Worm (Caenorhabditis elegans): ENCODE measurements around the gene mex-1.
A peak's percentile ranks its signal among the peaks of the same experiment; 100 is the strongest.

Gene mex-1

DNA sequence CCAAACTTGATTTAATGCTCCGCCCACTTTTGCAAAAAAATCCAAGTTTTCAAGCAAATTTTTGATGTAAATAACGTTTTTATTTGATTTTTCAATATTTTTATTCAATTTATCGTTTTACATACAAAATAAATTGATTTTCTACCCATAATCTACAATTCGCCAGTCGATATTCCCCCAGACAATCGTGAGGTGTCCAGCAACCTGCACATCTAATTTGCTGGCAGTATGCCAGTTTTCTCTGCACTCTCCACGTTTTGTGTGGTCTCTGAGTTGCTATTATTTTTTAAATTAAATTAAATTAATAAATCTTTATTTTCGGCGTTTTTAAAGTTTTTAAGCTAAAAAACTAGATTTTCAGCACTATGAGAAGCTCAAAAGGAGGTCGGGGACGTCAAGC lies 11.7 kb downstream of the mex-1 start (continued):
- peak; percentile 53 for TF ChIP-seq fkh-4 (tag; optimal IDR thresholded peaks at IDR 0.05; ENCODE audit: borderline replicate concordance)
- TF ChIP-seq egl-27 (tag; optimal IDR thresholded peaks at IDR 0.05), result no peak
- TF ChIP-seq blmp-1 (tag; optimal IDR thresholded peaks at IDR 0.05), result peak; percentile 56
- TF ChIP-seq fos-1 (tag; optimal IDR thresholded peaks at IDR 0.05), result peak; percentile 66
- peak; percentile 87 for TF ChIP-seq swsn-7 (tag; optimal IDR thresholded peaks at IDR 0.05)
- TF ChIP-seq nhr-11 (tag; optimal IDR thresholded peaks at IDR 0.05), result peak; percentile 90
- peak; percentile 93 for TF ChIP-seq mep-1 (tag; optimal IDR thresholded peaks at IDR 0.05)
- TF ChIP-seq nhr-76 (tag; optimal IDR thresholded peaks at IDR 0.05), result no peak
- TF ChIP-seq lir-3 (tag; optimal IDR thresholded peaks at IDR 0.05; ENCODE audit: poor library complexity), result no peak
- peak; percentile 94 for TF ChIP-seq nhr-71 (tag; optimal IDR thresholded peaks at IDR 0.05)
- no peak for TF ChIP-seq pag-3 (tag; optimal IDR thresholded peaks at IDR 0.05; ENCODE audit: borderline replicate concordance, insufficient read depth)
- peak; percentile 91 for TF ChIP-seq nhr-85 (tag)
- TF ChIP-seq sptf-1 (tag; optimal IDR thresholded peaks at IDR 0.05), result no peak
- TF ChIP-seq fkh-10 (GFP tag; optimal IDR thresholded peaks at IDR 0.05), result peak; percentile 80
- peak; percentile 78 for TF ChIP-seq ztf-4 (tag; optimal IDR thresholded peaks at IDR 0.05)
- TF ChIP-seq lin-13 (GFP tag; optimal IDR thresholded peaks at IDR 0.05), result peak; percentile 86
- peak; percentile 90 for TF ChIP-seq snu-23 (GFP tag; optimal IDR thresholded peaks at IDR 0.05)
- TF ChIP-seq fkh-8 (tag; optimal IDR thresholded peaks at IDR 0.05), result peak; percentile 96
- TF ChIP-seq lsy-2 (tag; optimal IDR thresholded peaks at IDR 0.05), result peak; percentile 93 to 94
- peak; percentile 75 for TF ChIP-seq grh-1 (GFP tag; IDR thresholded peaks at IDR 0.05)
- peak; percentile 77 for TF ChIP-seq vab-15 (tag; optimal IDR thresholded peaks at IDR 0.05)
- TF ChIP-seq C04F5.9 (tag; optimal IDR thresholded peaks at IDR 0.05), result peak; percentile 73
- TF ChIP-seq Y116A8C.19 (tag; optimal IDR thresholded peaks at IDR 0.05; ENCODE audit: borderline replicate concordance), result no peak
- TF ChIP-seq isw-1 (GFP tag; IDR thresholded peaks at IDR 0.05), result peak; percentile 88
- TF ChIP-seq tbx-2 (tag; optimal IDR thresholded peaks at IDR 0.05), result peak; percentile 89
- peak; percentile 33 for TF ChIP-seq irx-1 (tag; optimal IDR thresholded peaks at IDR 0.05)
- peak; percentile 72 to 83 for TF ChIP-seq lin-35 (GFP tag; optimal IDR thresholded peaks at IDR 0.05)
- TF ChIP-seq ceh-90 (tag; optimal IDR thresholded peaks at IDR 0.05), result peak; percentile 40
- peak; percentile 67 for TF ChIP-seq zip-4 (GFP tag; optimal IDR thresholded peaks at IDR 0.05)
- TF ChIP-seq dpl-1 (GFP tag; optimal IDR thresholded peaks at IDR 0.05), result peak; percentile 68 to 79 (median 79)
- TF ChIP-seq ceh-82 (tag; optimal IDR thresholded peaks at IDR 0.05), result peak; percentile 88 to 92 (median 90)
- TF ChIP-seq mef-2 (tag; optimal IDR thresholded peaks at IDR 0.05), result peak; percentile 29
- TF ChIP-seq aha-1 (tag; optimal IDR thresholded peaks at IDR 0.05), result no peak
- peak; percentile 89 for TF ChIP-seq ceh-88 (GFP tag; IDR thresholded peaks at IDR 0.05)
- no peak for TF ChIP-seq nhr-12 (tag; optimal IDR thresholded peaks at IDR 0.05)
- peak; percentile 45 for TF ChIP-seq lin-39 (tag; optimal IDR thresholded peaks at IDR 0.05)
- TF ChIP-seq unc-86 (tag; optimal IDR thresholded peaks at IDR 0.05), result peak; percentile 80
- TF ChIP-seq efl-3 (GFP tag; optimal IDR thresholded peaks at IDR 0.05), result peak; percentile 47
- TF ChIP-seq aly-2 (tag; optimal IDR thresholded peaks at IDR 0.05), result no peak
- TF ChIP-seq C34B4.2 (tag; optimal IDR thresholded peaks at IDR 0.05), result no peak

DNA sequence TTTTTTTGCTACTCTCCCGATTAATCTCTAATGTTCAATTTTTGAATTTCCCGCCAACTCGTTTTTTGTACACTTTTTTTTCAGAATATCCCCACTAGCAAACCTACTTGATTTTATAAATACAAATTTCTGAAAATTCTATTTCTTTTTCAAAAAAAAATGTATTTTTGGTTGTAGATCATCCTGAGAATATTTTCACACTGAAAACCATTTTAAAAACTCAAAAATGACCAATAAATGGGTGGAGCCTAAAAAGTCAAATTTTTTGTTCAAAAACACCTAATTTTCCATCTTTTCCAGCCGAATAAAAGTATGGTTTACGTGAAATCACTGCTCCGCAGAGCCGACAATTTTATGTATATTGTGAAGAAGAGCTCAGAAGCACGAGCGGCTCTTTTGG lies 20.3 kb downstream of the mex-1 start, which contains the start of gene Y17G7B.3:
TSS of gene Y17G7B.3 (plus strand) at position 301 of the 400 bp plus-strand sequence.
- TF ChIP-seq unc-86 (tag; optimal IDR thresholded peaks at IDR 0.05) (no peak), fkh-8 (tag; optimal IDR thresholded peaks at IDR 0.05) (no peak), lir-3 (tag; optimal IDR thresholded peaks at IDR 0.05; ENCODE audit: poor library complexity) (no peak), nhr-71 (tag; optimal IDR thresholded peaks at IDR 0.05) (no peak), nhr-12 (tag; optimal IDR thresholded peaks at IDR 0.05) (no peak), pax-3 (tag; optimal IDR thresholded peaks at IDR 0.05) (no peak), unc-130 (tag; optimal IDR thresholded peaks at IDR 0.05) (no peak), nhr-19 (GFP tag; conservative IDR thresholded peaks at IDR 0.05) (no peak), snu-23 (GFP tag; optimal IDR thresholded peaks at IDR 0.05) (no peak), fos-1 (tag; optimal IDR thresholded peaks at IDR 0.05) (no peak), ceh-8 (GFP tag; optimal IDR thresholded peaks at IDR 0.05) (no peak), nhr-90 (tag; optimal IDR thresholded peaks at IDR 0.05; ENCODE audit: poor library complexity) (no peak), aha-1 (tag; optimal IDR thresholded peaks at IDR 0.05) (no peak), unc-98 (GFP tag; IDR thresholded peaks at IDR 0.05) (no peak), aly-2 (tag; optimal IDR thresholded peaks at IDR 0.05) (no peak), alr-1 (tag; optimal IDR thresholded peaks at IDR 0.05; ENCODE audit: borderline replicate concordance) (no peak), sup-37 (GFP tag; optimal IDR thresholded peaks at IDR 0.05) (no peak)
